Fruit fly (Drosophila melanogaster): ENCODE data around the gene Gr77a.

Gene Gr77a

dm6 chr3L:20719100-20719499 lies 20.1 kb downstream of the Gr77a start, which contains the start of gene cmpy (continued):
- TF ChIP-seq Scr (GFP tag; IDR thresholded peaks at IDR 0.05; ENCODE audit: partially characterized antibody) (no peak), CG10959 (GFP tag; IDR thresholded peaks at IDR 0.05) (no peak), Camta (GFP tag; optimal IDR thresholded peaks at IDR 0.05) (no peak), bowl (GFP tag; IDR thresholded peaks at IDR 0.05) (no peak), schlank (tag; optimal IDR thresholded peaks at IDR 0.05) (no peak), CG12659 (GFP tag; optimal IDR thresholded peaks at IDR 0.05) (peak; percentile 7), Jarid2 (GFP tag; optimal IDR thresholded peaks at IDR 0.05) (peak; percentile 8), zen (tag; optimal IDR thresholded peaks at IDR 0.05) (no peak), nom (GFP tag; optimal IDR thresholded peaks at IDR 0.05) (no peak), hbn (GFP tag; IDR thresholded peaks at IDR 0.05; ENCODE audit: partially characterized antibody) (no peak), tio (GFP tag; optimal IDR thresholded peaks at IDR 0.05) (no peak), CG18599 (GFP tag; optimal IDR thresholded peaks at IDR 0.05) (no peak), CG3065 (GFP tag; optimal IDR thresholded peaks at IDR 0.05) (no peak), CG13296 (GFP tag; optimal IDR thresholded peaks at IDR 0.05) (no peak), CG14965 (GFP tag; optimal IDR thresholded peaks at IDR 0.05; ENCODE audit: borderline replicate concordance) (no peak), CG13894 (tag; optimal IDR thresholded peaks at IDR 0.05) (peak; percentile 47), Bgb (GFP tag; IDR thresholded peaks at IDR 0.05; ENCODE audit: partially characterized antibody) (peak; percentile 26; the same call in 1 of the 2 replicates), z (GFP tag; IDR thresholded peaks at IDR 0.05) (no peak), CG10274 (GFP tag; optimal IDR thresholded peaks at IDR 0.05) (no peak), pfk (GFP tag; optimal IDR thresholded peaks at IDR 0.05) (no peak), Gug (GFP tag; IDR thresholded peaks at IDR 0.05) (no peak), row (GFP tag; IDR thresholded peaks at IDR 0.05) (0 out of 3 replicates have a peak, but pooled peaks have one; percentile 30), abd-A (tag; optimal IDR thresholded peaks at IDR 0.05) (peak; percentile 26), wor (GFP tag; IDR thresholded peaks at IDR 0.05) (no peak), CG1603 (tag; optimal IDR thresholded peaks at IDR 0.05) (no peak), Dbx (GFP tag; IDR thresholded peaks at IDR 0.05) (no peak), slou (GFP tag; optimal IDR thresholded peaks at IDR 0.05) (no peak), Optix (GFP tag; IDR thresholded peaks at IDR 0.05) (no peak), CG18262 (tag; optimal IDR thresholded peaks at IDR 0.05) (no peak), dysf (GFP tag; IDR thresholded peaks at IDR 0.05) (no peak), Dip2 (GFP tag; IDR thresholded peaks at IDR 0.05) (no peak), CG4424 (GFP tag; optimal IDR thresholded peaks at IDR 0.05) (no peak), CG3847 (GFP tag; IDR thresholded peaks at IDR 0.05) (no peak), CG2889 (GFP tag; IDR thresholded peaks at IDR 0.05) (no peak), CoRest (tag; optimal IDR thresholded peaks at IDR 0.05) (no peak), CG11696 (GFP tag; IDR thresholded peaks at IDR 0.05) (no peak), CG15011 (GFP tag; optimal IDR thresholded peaks at IDR 0.05) (no peak), CG8359 (GFP tag; optimal IDR thresholded peaks at IDR 0.05; ENCODE audit: borderline replicate concordance) (no peak), CTCF (GFP tag; optimal IDR thresholded peaks at IDR 0.05) (no peak), Fer3 (tag; optimal IDR thresholded peaks at IDR 0.05) (no peak), phol (tag; optimal IDR thresholded peaks at IDR 0.05) (no peak), CG10366 (GFP tag; IDR thresholded peaks at IDR 0.05) (no peak), pzg (GFP tag; optimal IDR thresholded peaks at IDR 0.05) (no peak), sna (GFP tag; IDR thresholded peaks at IDR 0.05; ENCODE audit: partially characterized antibody) (no peak), seq (GFP tag; IDR thresholded peaks at IDR 0.05) (no peak), Oaz (GFP tag; IDR thresholded peaks at IDR 0.05) (no peak), nerfin-2 (GFP tag; IDR thresholded peaks at IDR 0.05; ENCODE audit: partially characterized antibody) (0 out of 2 replicates have a peak, but pooled peaks have one; percentile 16), gsb-n (tag; optimal IDR thresholded peaks at IDR 0.05) (no peak), crol (GFP tag; IDR thresholded peaks at IDR 0.05) (no peak), Mes4 (GFP tag; optimal IDR thresholded peaks at IDR 0.05) (no peak), CG4820 (GFP tag; optimal IDR thresholded peaks at IDR 0.05) (peak; percentile 12), Dek (tag; optimal IDR thresholded peaks at IDR 0.05) (no peak)
